Worm (Caenorhabditis elegans): ENCODE data around the gene F20B10.3.

F20B10.3 gene

DNA sequence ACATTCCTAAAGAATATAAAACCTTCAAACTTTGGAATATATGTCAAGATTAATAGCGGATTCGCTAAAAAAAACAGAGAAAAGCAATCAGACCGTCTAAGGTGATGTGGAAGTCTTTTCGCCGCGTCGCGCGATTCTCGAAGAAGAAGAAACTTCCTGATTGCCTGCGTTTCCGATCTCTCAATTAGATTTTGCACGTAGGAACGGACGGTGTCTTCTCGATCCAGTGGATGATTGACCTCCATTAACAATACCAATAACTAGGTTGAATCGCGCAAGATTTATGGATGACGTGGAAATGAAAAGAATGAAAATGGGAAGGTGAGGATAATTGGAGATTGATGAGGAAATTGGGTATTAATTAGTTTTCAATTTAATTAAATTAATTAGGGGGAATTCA, 49.1 kb downstream of the F20B10.3 start:
- TF ChIP-seq nhr-25 (tag; optimal IDR thresholded peaks at IDR 0.05; ENCODE audit: borderline replicate concordance, insufficient read depth) (peak; percentile 58), nhr-28 (tag; optimal IDR thresholded peaks at IDR 0.05) (peak; percentile 22), ZK546.5 (tag; optimal IDR thresholded peaks at IDR 0.05) (no peak), F37D6.2 (tag; optimal IDR thresholded peaks at IDR 0.05) (no peak), egl-43 (GFP tag; IDR thresholded peaks at IDR 0.05) (no peak), hlh-11 (tag; optimal IDR thresholded peaks at IDR 0.05) (peak; percentile 8), php-3 (GFP tag; IDR thresholded peaks at IDR 0.05) (no peak), saeg-2 (GFP tag; IDR thresholded peaks at IDR 0.05) (no peak), unc-62 (GFP tag; optimal IDR thresholded peaks at IDR 0.05 in 1 of 2) (peak in 1 of 2 experiments; percentile 80), unc-62 (tag; optimal IDR thresholded peaks at IDR 0.05) (no peak), daf-19 (GFP tag; conservative IDR thresholded peaks at IDR 0.05) (no peak), unc-130 (GFP tag; optimal IDR thresholded peaks at IDR 0.05) (no peak), T26A8.4 (GFP tag; IDR thresholded peaks at IDR 0.05) (0 out of 2 replicates have a peak, but pooled peaks have one; percentile 34), ama-1 (optimal IDR thresholded peaks at IDR 0.05) (peak; percentile 63)

DNA sequence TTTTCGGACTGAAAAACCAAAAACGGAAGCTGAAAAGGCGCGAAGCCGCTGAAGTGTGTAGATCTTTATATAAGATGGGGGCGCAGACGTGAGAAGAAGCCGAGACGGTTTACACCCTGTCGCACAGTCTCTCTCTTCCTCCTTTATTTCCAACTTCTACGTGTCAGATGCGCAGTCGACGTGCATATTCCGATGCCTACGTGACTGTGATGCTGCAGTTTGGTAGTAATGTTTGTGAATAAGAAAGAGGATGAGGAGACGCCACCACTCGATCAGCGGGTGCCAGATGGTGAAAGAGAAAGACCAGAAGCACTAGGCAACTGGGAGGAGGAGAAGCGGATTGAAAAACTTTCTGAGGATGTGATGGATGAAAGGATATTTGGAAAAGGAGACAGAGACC, 50.2 kb downstream of the F20B10.3 start:
- TF ChIP-seq ceh-44 (GFP tag; IDR thresholded peaks at IDR 0.05) (no peak), fos-1 (tag; optimal IDR thresholded peaks at IDR 0.05) (no peak), ceh-62 (tag; optimal IDR thresholded peaks at IDR 0.05) (no peak), hif-1 (tag; optimal IDR thresholded peaks at IDR 0.05) (peak; percentile 37 to 95), fkh-10 (GFP tag; optimal IDR thresholded peaks at IDR 0.05) (no peak), snpc-1.2 (GFP tag; IDR thresholded peaks at IDR 0.05) (no peak), dmd-9 (GFP tag; IDR thresholded peaks at IDR 0.05) (no peak), aha-1 (tag) (peak; percentile 54), lin-13 (GFP tag; optimal IDR thresholded peaks at IDR 0.05) (no peak), pqm-1 (tag; optimal IDR thresholded peaks at IDR 0.05) (no peak), tra-1 (GFP tag; IDR thresholded peaks at IDR 0.05) (no peak)

Measured in whole organism, L4 larva.